Worm (Caenorhabditis elegans): Measurements from ENCODE around the gene cbp-3.

cbp-3 gene

ce11 chrIII:9892855-9893254 is 20.9 kb upstream of the cbp-3 start, which contains the start of gene mam-7:
Gene mam-7, plus strand, starts transcription at chrIII:9893155.
- TF ChIP-seq nhr-19 (GFP tag; conservative IDR thresholded peaks at IDR 0.05), result no peak
- no peak for TF ChIP-seq efl-3 (GFP tag; optimal IDR thresholded peaks at IDR 0.05)
- no peak for TF ChIP-seq lin-13 (GFP tag; optimal IDR thresholded peaks at IDR 0.05)
- TF ChIP-seq dsc-1 (tag; optimal IDR thresholded peaks at IDR 0.05), result no peak
- no peak for TF ChIP-seq nhr-85 (tag)
- no peak for TF ChIP-seq ceh-82 (tag; optimal IDR thresholded peaks at IDR 0.05)
- TF ChIP-seq sptf-1 (tag; optimal IDR thresholded peaks at IDR 0.05), result no peak
- no peak for TF ChIP-seq xbp-1 (tag; optimal IDR thresholded peaks at IDR 0.05)

DNA sequence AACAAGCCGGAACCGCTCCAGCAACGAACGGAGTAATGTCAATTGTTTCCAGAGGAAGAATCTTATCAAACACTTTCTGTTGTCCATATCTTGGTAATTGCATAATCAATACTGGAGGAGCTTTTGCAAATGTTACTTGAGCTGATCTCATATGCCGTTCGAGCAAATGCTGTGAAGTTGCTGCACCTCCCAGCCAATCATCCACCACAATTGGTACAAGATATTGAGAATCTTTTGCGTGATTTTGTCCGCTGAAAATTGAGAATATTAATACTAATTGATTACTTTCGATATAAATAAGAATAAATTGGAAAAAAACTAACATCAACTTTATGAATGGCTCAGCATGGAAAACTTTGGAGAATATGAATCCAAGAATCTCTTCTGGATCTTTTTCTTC is 14.1 kb upstream of the cbp-3 start:
- no peak for TF ChIP-seq efl-1 (optimal IDR thresholded peaks at IDR 0.05)
- peak in 1 of 2 experiments; percentile 82 for TF ChIP-seq efl-1 (GFP tag; optimal IDR thresholded peaks at IDR 0.05 in 1 of 2)
- no peak for TF ChIP-seq sox-4 (tag; optimal IDR thresholded peaks at IDR 0.05)
- no peak for TF ChIP-seq fkh-8 (tag; optimal IDR thresholded peaks at IDR 0.05)
- TF ChIP-seq dpl-1 (GFP tag; optimal IDR thresholded peaks at IDR 0.05), result no peak
- no peak for TF ChIP-seq irx-1 (tag; optimal IDR thresholded peaks at IDR 0.05)

- TF ChIP-seq nhr-84 (tag; optimal IDR thresholded peaks at IDR 0.05) (no peak), nhr-47 (tag; optimal IDR thresholded peaks at IDR 0.05) (no peak), nhr-85 (tag) (peak; percentile 18), ceh-82 (tag; optimal IDR thresholded peaks at IDR 0.05) (no peak), C34B4.2 (tag; optimal IDR thresholded peaks at IDR 0.05) (no peak), snpc-4 (tag; optimal IDR thresholded peaks at IDR 0.05) (no peak), ces-1 (GFP tag; optimal IDR thresholded peaks at IDR 0.05) (no peak), aly-2 (tag; optimal IDR thresholded peaks at IDR 0.05) (no peak), lin-14 (GFP tag; optimal IDR thresholded peaks at IDR 0.05) (peak; percentile 21), elt-2 (tag; optimal IDR thresholded peaks at IDR 0.05) (peak; percentile 52), unc-98 (GFP tag; IDR thresholded peaks at IDR 0.05) (no peak)
These were observed 10.0 kb upstream of the cbp-3 start for ce11 chrIII:9903694-9904292.

ce11 chrIII:9905307-9905706 is 8.5 kb upstream of the cbp-3 start:
- TF ChIP-seq aly-2 (tag; optimal IDR thresholded peaks at IDR 0.05), result no peak
- no peak for TF ChIP-seq fkh-8 (tag; optimal IDR thresholded peaks at IDR 0.05)
- no peak for TF ChIP-seq vab-15 (tag; optimal IDR thresholded peaks at IDR 0.05)
- peak in 1 of 2 experiments; percentile 1 for TF ChIP-seq efl-1 (optimal IDR thresholded peaks at IDR 0.05)
- TF ChIP-seq efl-1 (GFP tag; optimal IDR thresholded peaks at IDR 0.05 in 1 of 2), result peak in 1 of 2 experiments; percentile 80
- TF ChIP-seq swsn-7 (tag; optimal IDR thresholded peaks at IDR 0.05), result peak; percentile 20
- no peak for TF ChIP-seq C16A3.4 (tag; optimal IDR thresholded peaks at IDR 0.05)
- TF ChIP-seq lin-14 (GFP tag; optimal IDR thresholded peaks at IDR 0.05), result peak; percentile 89
- TF ChIP-seq ztf-4 (tag; optimal IDR thresholded peaks at IDR 0.05), result no peak
- TF ChIP-seq grh-1 (GFP tag; IDR thresholded peaks at IDR 0.05), result no peak
- peak; percentile 65 for TF ChIP-seq fkh-10 (GFP tag; optimal IDR thresholded peaks at IDR 0.05)
- no peak for TF ChIP-seq fos-1 (tag; optimal IDR thresholded peaks at IDR 0.05)
- TF ChIP-seq Y116A8C.19 (tag; optimal IDR thresholded peaks at IDR 0.05; ENCODE audit: borderline replicate concordance), result no peak
- TF ChIP-seq unc-86 (tag; optimal IDR thresholded peaks at IDR 0.05), result no peak
- no peak for TF ChIP-seq nhr-28 (tag; optimal IDR thresholded peaks at IDR 0.05)
- peak; percentile 16 for TF ChIP-seq nhr-71 (tag; optimal IDR thresholded peaks at IDR 0.05)
- no peak for TF ChIP-seq dsc-1 (tag; optimal IDR thresholded peaks at IDR 0.05)
- no peak for TF ChIP-seq sox-4 (tag; optimal IDR thresholded peaks at IDR 0.05)
- peak; percentile 8 to 27 for TF ChIP-seq lsy-2 (tag; optimal IDR thresholded peaks at IDR 0.05)
- TF ChIP-seq rnt-1 (tag; optimal IDR thresholded peaks at IDR 0.05), result peak; percentile 34
- no peak for TF ChIP-seq ztf-11 (tag; optimal IDR thresholded peaks at IDR 0.05)
- peak in 1 of 2 experiments; percentile 13 for TF ChIP-seq lin-35 (GFP tag; optimal IDR thresholded peaks at IDR 0.05)
- no peak for TF ChIP-seq fkh-4 (tag; optimal IDR thresholded peaks at IDR 0.05; ENCODE audit: borderline replicate concordance)
- peak; percentile 74 for TF ChIP-seq ces-1 (GFP tag; optimal IDR thresholded peaks at IDR 0.05)
